Worm (Caenorhabditis elegans): ENCODE data around the gene W03C9.8.

Gene W03C9.8

DNA sequence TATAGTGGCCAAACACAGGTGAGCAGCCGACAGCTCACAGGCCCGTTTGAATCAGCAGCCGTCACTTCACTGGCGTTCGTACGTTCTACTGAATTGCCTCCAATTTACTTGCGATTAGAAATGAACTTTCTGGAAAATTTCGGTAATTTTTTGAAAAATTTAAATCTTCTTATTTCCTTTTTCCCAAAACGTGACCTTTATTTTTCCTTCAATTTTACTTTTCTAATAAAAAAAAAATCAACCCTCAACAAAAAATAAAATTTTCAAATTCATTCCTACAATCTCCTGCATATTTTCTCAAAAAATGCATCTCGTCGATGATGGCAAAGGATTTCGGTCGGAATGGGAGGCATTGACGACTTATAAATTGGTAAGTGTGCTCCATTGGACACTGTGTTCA, at the start of gene W03C9.8:
Gene W03C9.8 (plus strand): TSS at position 301 of the 400 bp plus-strand sequence.
- TF ChIP-seq elt-1 (tag; optimal IDR thresholded peaks at IDR 0.05) (no peak), C34F6.9 (tag; optimal IDR thresholded peaks at IDR 0.05) (no peak), fos-1 (tag; optimal IDR thresholded peaks at IDR 0.05) (no peak)

DNA sequence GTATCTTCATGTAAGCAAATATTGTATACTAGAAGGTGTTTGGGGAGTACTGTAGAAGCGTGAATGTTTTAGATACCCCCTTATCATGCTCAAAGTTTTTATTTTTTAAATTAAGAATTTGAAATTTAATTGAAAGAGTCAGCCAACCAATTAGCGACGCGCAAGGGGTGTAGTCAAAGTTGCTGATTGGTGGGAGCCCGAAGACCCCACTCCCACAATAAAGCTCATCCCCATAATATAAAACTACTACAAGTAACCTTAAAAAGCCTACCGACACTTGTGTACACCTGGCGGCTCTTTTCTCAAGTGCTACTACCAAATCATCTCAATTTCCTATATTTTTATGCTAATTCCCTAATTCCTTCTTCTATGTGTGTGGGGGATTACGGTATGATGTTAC, 48.8 kb upstream of the W03C9.8 start:
- TF ChIP-seq nhr-77 (tag; optimal IDR thresholded peaks at IDR 0.05) (no peak), nhr-23 (tag; optimal IDR thresholded peaks at IDR 0.05) (no peak), unc-62 (GFP tag; optimal IDR thresholded peaks at IDR 0.05) (no peak), ztf-11 (tag; optimal IDR thresholded peaks at IDR 0.05) (no peak), ceh-16 (tag; optimal IDR thresholded peaks at IDR 0.05) (no peak), sem-4 (tag; optimal IDR thresholded peaks at IDR 0.05) (no peak), fos-1 (tag; optimal IDR thresholded peaks at IDR 0.05) (no peak), nhr-6 (tag; optimal IDR thresholded peaks at IDR 0.05) (no peak), snpc-4 (tag; optimal IDR thresholded peaks at IDR 0.05) (no peak), nhr-129 (tag; optimal IDR thresholded peaks at IDR 0.05) (no peak), nhr-10 (tag; optimal IDR thresholded peaks at IDR 0.05) (no peak), Y55F3AM.14 (GFP tag; optimal IDR thresholded peaks at IDR 0.05) (no peak), ztf-4 (tag; optimal IDR thresholded peaks at IDR 0.05) (no peak), gmeb-1 (tag; optimal IDR thresholded peaks at IDR 0.05) (no peak), ceh-82 (tag; optimal IDR thresholded peaks at IDR 0.05) (no peak), nhr-12 (tag; optimal IDR thresholded peaks at IDR 0.05) (no peak), dmd-4 (tag; optimal IDR thresholded peaks at IDR 0.05) (no peak), ztf-1 (GFP tag; conservative IDR thresholded peaks at IDR 0.05) (no peak)

DNA sequence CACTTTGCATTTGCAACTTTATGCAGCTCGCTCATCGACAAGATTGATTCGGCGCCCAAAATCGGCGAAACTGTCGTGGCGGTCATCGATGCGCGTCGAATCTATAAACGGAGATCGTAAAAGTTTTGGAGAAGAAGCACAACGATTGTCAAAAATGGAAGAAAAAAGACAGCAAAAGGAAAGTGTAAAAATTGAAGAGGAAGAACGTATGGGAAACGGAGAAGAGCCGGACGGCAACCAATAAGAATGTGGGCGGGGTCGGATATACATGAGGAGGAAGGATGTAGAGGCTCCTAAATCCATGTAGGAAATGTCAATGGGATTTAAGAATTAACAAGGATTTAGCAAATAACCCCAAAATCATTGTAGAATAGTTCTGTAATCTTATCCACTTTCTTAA, 47.4 kb upstream of the W03C9.8 start, which contains the start of gene vab-23:
Gene vab-23 (minus strand): TSS at position 101 of the 400 bp plus-strand sequence.
- TF ChIP-seq skn-1 (tag; optimal IDR thresholded peaks at IDR 0.05) (no peak), nhr-237 (tag; optimal IDR thresholded peaks at IDR 0.05) (no peak), R02D3.7 (tag; optimal IDR thresholded peaks at IDR 0.05) (no peak), gmeb-1 (tag; optimal IDR thresholded peaks at IDR 0.05) (no peak), nhr-23 (tag; optimal IDR thresholded peaks at IDR 0.05) (no peak), zag-1 (tag; optimal IDR thresholded peaks at IDR 0.05) (no peak), crh-2 (tag; optimal IDR thresholded peaks at IDR 0.05) (no peak), nhr-10 (tag; optimal IDR thresholded peaks at IDR 0.05) (no peak), C34F6.9 (tag; optimal IDR thresholded peaks at IDR 0.05) (no peak), ZK546.5 (tag; optimal IDR thresholded peaks at IDR 0.05) (no peak), alr-1 (tag; optimal IDR thresholded peaks at IDR 0.05) (no peak), sem-4 (tag; optimal IDR thresholded peaks at IDR 0.05) (no peak), blmp-1 (tag; optimal IDR thresholded peaks at IDR 0.05; ENCODE audit: insufficient read depth) (no peak), F13H6.1 (tag; optimal IDR thresholded peaks at IDR 0.05) (no peak), nhr-11 (tag; optimal IDR thresholded peaks at IDR 0.05) (no peak), ztf-4 (tag; optimal IDR thresholded peaks at IDR 0.05) (no peak)

DNA sequence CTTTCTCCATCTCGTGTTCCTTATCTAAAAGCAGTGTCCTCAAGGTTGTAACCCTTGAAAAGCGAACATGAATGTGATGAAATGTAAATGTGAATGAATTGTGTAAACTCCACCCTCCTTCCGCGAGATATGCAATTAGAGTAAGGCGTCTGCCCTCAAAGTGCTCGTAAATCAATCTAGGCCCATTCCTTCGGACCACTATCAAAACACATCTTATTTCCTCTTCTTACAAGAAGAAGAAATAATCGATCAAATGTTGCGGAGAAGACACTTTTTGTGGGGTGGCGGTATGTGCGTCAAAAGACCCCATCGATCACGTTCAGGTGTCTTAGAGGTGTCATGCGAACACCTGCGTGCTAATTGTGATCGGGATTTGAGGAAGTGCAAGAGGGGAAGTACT, 46.4 kb upstream of the W03C9.8 start:
- peak; percentile 26 for TF ChIP-seq mab-5 (tag; optimal IDR thresholded peaks at IDR 0.05)
- no peak for TF ChIP-seq nhr-25 (tag; optimal IDR thresholded peaks at IDR 0.05)

DNA sequence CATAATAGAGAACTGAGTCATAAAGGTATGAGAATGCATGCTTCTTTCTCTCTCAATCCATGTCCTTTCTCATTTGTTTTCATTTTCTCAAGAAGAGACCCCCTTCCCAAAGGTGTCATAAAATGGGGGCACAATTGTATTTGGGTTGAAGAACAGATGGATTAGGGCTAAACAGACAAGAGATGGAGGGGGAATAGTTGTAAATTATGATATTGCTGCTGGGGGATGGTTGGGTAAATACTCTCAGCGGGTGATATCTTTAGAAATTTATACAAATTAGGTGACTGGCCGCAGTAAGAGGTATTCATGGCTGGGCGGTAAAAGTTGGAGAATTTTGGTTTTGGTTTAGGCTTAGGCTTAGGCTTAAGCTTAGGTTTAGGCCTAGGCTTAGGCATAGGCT, 43.5 kb upstream of the W03C9.8 start:
- TF ChIP-seq zag-1 (tag; optimal IDR thresholded peaks at IDR 0.05) = no peak
- no peak for TF ChIP-seq dmd-4 (tag; optimal IDR thresholded peaks at IDR 0.05)
- no peak for TF ChIP-seq ama-1 (optimal IDR thresholded peaks at IDR 0.05)
- no peak for TF ChIP-seq sma-3 (GFP tag; optimal IDR thresholded peaks at IDR 0.05)
- TF ChIP-seq lin-13 (GFP tag; optimal IDR thresholded peaks at IDR 0.05) = no peak
- TF ChIP-seq egl-27 (tag; optimal IDR thresholded peaks at IDR 0.05) = no peak
- no peak for TF ChIP-seq gmeb-1 (tag; optimal IDR thresholded peaks at IDR 0.05)
- no peak for TF ChIP-seq elt-1 (tag; optimal IDR thresholded peaks at IDR 0.05)
- no peak for TF ChIP-seq nhr-237 (tag; optimal IDR thresholded peaks at IDR 0.05)
- no peak for TF ChIP-seq sma-9 (GFP tag; optimal IDR thresholded peaks at IDR 0.05)
- no peak for TF ChIP-seq sma-9 (tag; optimal IDR thresholded peaks at IDR 0.05)
- no peak for TF ChIP-seq sem-4 (tag; optimal IDR thresholded peaks at IDR 0.05)
- TF ChIP-seq mbf-1 (tag; optimal IDR thresholded peaks at IDR 0.05) = no peak
- no peak for TF ChIP-seq nhr-12 (tag; optimal IDR thresholded peaks at IDR 0.05)
- TF ChIP-seq crh-2 (tag; optimal IDR thresholded peaks at IDR 0.05) = no peak
- TF ChIP-seq unc-55 (GFP tag; optimal IDR thresholded peaks at IDR 0.05) = no peak
- no peak for TF ChIP-seq nhr-25 (tag; optimal IDR thresholded peaks at IDR 0.05)
